Fruit fly (Drosophila melanogaster) whole organism: ENCODE data around the gene bif.

Experiments
- CG8478 ChIP-seq: fragments of >200 bp; optimal IDR thresholded peaks from 2 replicates; lab custom pipeline; 2018; ENCODE audit warnings: inconsistent platforms
- Dll ChIP-seq: fragments of >200 bp; optimal IDR thresholded peaks from 2 replicates; lab custom pipeline; 2017
- EcR ChIP-seq, 2 experiments: fragments of >200 bp; optimal IDR thresholded peaks; 2 replicates each; lab custom pipeline; 2017; ENCODE audit warnings: missing biosample characterization in 2 of 2, missing genetic modification characterization in 2 of 2, missing genetic modification reagents in 2 of 2
- pan ChIP-seq: fragments of >200 bp; optimal IDR thresholded peaks from 2 replicates; lab custom pipeline; 2017
- psq ChIP-seq: fragments of >200 bp; optimal IDR thresholded peaks from 2 replicates; lab custom pipeline; 2017
- usp ChIP-seq: fragments of >200 bp; optimal IDR thresholded peaks from 2 replicates; lab custom pipeline; 2017; ENCODE audit warnings: missing biosample characterization, missing genetic modification characterization, mixed read lengths

bif gene

DNA sequence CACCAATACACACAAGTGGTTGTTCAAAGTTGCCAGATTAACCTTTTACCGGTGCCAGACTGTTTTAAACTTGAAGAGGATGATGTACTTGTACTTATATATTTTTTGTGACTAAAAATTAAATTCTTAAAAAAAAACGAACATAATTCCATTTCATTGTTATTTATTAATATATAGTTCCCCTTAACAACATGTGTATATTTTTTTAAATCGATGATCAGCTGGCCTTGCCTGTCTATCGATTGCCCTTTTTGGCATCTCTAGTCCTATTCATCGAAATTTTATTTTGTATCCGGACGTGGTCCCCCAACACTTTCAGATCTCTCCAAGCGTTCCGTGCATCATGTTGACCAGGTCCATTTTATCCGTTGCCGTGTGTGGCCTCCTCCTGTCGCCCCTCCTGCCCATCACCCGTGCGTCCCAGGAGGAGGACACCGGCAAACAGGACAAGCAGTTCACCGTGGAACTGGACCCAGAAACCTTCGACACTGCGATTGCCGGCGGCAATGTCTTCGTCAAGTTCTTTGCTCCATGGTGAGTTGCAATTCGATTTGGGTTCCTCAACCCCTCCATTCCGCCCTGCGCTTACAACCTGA, 38.1 kb downstream of the bif start, which contains the start of gene prtp:
prtp (plus strand) TSS at position 26 of the 596 bp plus-strand sequence.
- no peak for TF ChIP-seq psq
- TF ChIP-seq CG8478 (lab: Kevin White, UChicago): no peak
- TF ChIP-seq pan (lab: Kevin White, UChicago): no peak
- TF ChIP-seq usp (GFP tag; lab: Kevin White, UChicago): no peak
- TF ChIP-seq EcR (GFP tag; optimal IDR thresholded peaks at IDR 0.05; lab: Kevin White, UChicago): no peak
- TF ChIP-seq Dll: no peak

DNA sequence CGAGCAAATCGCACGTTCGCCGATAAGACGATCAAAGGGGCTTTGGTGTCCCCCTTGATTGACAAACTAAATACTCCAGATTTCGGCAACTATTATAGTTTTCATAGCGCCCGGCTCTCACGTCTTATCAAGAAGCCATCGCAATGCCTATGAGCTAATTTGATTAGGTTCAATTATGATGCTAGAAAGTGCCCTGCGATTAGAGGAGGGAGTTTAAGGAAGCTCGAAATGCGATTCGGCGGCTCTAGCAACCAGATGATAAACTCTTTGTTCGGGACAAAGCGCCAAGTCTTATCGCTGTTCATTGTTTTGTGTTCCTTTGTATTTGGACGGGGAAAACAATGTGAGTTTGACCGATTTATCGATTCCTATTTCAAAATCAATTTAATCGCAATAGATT, 39.1 kb downstream of the bif start:
- no peak for TF ChIP-seq pan (lab: Kevin White, UChicago)
- TF ChIP-seq EcR (GFP tag; optimal IDR thresholded peaks at IDR 0.05; lab: Kevin White, UChicago): no peak
- TF ChIP-seq psq: no peak
- no peak for TF ChIP-seq CG8478 (lab: Kevin White, UChicago)
- TF ChIP-seq usp (GFP tag; lab: Kevin White, UChicago): no peak

DNA sequence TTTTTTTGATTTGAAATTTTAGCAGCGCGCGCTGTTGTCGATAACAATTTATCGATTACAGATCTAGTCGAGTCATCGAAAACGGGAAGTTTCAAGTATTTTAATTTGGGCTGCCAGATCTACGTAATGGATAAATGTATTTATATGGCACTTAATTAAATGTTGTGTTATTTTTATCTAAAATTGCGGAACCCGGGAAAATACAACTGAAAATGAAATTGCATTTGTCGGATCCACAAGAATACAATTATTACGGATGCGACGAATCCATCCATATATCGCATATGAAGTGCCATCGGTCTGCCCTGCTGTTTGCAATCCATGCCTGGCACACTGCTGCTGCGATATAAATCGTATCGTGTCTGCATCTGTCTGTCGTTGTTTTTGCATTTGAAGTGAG, 41.4 kb downstream of the bif start, which contains the start of gene Tango10:
Tango10 (plus strand) TSS at position 108 of the 400 bp plus-strand sequence.
- no peak for TF ChIP-seq psq
- no peak for TF ChIP-seq pan (lab: Kevin White, UChicago)
- TF ChIP-seq usp (GFP tag; lab: Kevin White, UChicago): no peak
- no peak for TF ChIP-seq Dll
- TF ChIP-seq CG8478 (lab: Kevin White, UChicago): no peak
- TF ChIP-seq EcR (GFP tag; optimal IDR thresholded peaks at IDR 0.05; lab: Kevin White, UChicago): no peak

DNA sequence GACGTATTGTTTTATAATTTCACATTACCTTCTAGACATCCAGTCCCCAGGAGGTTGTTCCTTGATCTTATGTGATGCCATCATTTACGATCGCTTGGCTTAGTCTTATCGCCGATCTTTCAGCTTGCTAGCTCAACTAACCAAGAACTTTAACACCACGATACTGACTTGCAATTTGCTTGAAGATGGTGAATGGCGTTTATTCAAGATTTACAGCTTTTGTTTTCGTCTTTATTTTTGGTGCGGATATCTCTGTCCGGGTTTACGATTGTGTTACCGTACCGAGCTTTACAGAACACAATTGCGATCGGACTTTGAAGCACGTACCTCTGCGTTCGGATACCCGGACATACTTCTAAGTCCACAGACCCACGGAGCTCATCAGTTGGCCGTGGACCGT, 45.2 kb downstream of the bif start, which contains the start of gene CG15221:
CG15221 (plus strand) TSS at position 301 of the 400 bp plus-strand sequence.
- TF ChIP-seq CG8478 (lab: Kevin White, UChicago) (no peak), psq (no peak), Dll (no peak), pan (lab: Kevin White, UChicago) (no peak), usp (GFP tag; lab: Kevin White, UChicago) (no peak), EcR (GFP tag; optimal IDR thresholded peaks at IDR 0.05; lab: Kevin White, UChicago) (no peak)

DNA sequence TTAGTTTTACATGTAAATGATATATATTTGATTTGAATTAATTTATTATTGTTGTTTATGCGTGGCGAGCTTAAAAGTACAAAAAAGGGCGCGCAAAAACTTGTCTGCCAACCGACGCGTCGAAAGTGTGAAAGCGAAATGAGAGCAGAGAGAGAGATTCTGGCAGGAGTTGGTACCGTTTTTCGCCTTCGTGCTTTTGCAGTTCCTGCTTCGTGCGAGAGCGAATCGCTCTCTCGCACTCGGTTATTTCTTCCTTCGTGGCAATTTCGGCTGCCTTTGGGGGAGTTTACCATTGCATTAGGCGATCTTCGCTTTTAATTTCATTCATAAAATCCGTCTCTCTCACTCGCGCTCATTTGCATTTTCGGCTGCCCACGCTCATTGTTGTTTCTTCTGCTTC, 50.2 kb downstream of the bif start, which contains the start of gene inaF-D:
inaF-D (minus strand) TSS at position 101 of the 400 bp plus-strand sequence.
- TF ChIP-seq CG8478 (lab: Kevin White, UChicago): no peak
- no peak for TF ChIP-seq pan (lab: Kevin White, UChicago)
- no peak for TF ChIP-seq Dll
- TF ChIP-seq EcR (GFP tag; optimal IDR thresholded peaks at IDR 0.05; lab: Kevin White, UChicago): no peak
- TF ChIP-seq psq: no peak
- no peak for TF ChIP-seq usp (GFP tag; lab: Kevin White, UChicago)

- TF ChIP-seq pan (lab: Kevin White, UChicago) (no peak), usp (GFP tag; lab: Kevin White, UChicago) (no peak), Dll (no peak), EcR (GFP tag; optimal IDR thresholded peaks at IDR 0.05; lab: Kevin White, UChicago) (no peak)
Measured at dm6 chrX:11729993-11730392, 51.2 kb downstream of the bif start.

DNA sequence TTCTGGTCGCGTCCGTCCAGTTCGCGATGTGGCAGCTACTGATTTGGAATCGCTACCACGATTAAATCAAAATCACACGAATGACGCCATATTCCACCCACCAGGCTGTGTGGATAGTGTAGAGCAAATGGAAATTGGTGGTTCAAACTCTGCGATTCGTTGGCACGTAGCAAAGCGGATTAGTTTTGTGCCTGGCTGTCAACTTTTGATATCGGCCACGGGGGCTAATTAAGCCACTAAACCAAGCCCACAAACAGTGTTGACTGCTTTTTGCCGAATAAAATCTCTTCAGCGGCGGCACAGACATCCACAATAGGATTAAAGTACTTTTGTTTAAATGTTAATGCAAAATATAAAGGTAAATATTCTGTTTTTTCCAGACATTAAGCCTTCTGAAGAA, 52.9 kb downstream of the bif start, which contains the start of gene inaF-C:
inaF-C (minus strand) TSS at position 101 of the 400 bp plus-strand sequence.
- TF ChIP-seq usp (GFP tag; lab: Kevin White, UChicago) (no peak), Dll (no peak), EcR (GFP tag; optimal IDR thresholded peaks at IDR 0.05; lab: Kevin White, UChicago) (no peak), pan (lab: Kevin White, UChicago) (no peak), psq (no peak), CG8478 (lab: Kevin White, UChicago) (no peak)

- TF ChIP-seq EcR (GFP tag; optimal IDR thresholded peaks at IDR 0.05; lab: Kevin White, UChicago) (no peak), usp (GFP tag; lab: Kevin White, UChicago) (no peak), Dll (no peak), pan (lab: Kevin White, UChicago) (no peak), CG8478 (lab: Kevin White, UChicago) (no peak), psq (no peak)
Measured at dm6 chrX:11732670-11733069, 53.9 kb downstream of the bif start, which contains the start of gene inaF-B. Gene inaF-B (minus strand): TSS chrX:11732770.

- TF ChIP-seq CG8478 (lab: Kevin White, UChicago): no peak
- TF ChIP-seq pan (lab: Kevin White, UChicago): no peak
- TF ChIP-seq psq: no peak
- TF ChIP-seq Dll: no peak
- TF ChIP-seq EcR (GFP tag; optimal IDR thresholded peaks at IDR 0.05; lab: Kevin White, UChicago): no peak
- no peak for TF ChIP-seq usp (GFP tag; lab: Kevin White, UChicago)
Measured at dm6 chrX:11733795-11734194, 55.0 kb downstream of the bif start, which contains the start of gene inaF-A. Gene inaF-A (minus strand): TSS chrX:11733895.

dm6 chrX:11736421-11736820, 57.7 kb downstream of the bif start:
- TF ChIP-seq Dll (no peak), pan (lab: Kevin White, UChicago) (no peak), usp (GFP tag; lab: Kevin White, UChicago) (no peak), CG8478 (lab: Kevin White, UChicago) (no peak), EcR (GFP tag; optimal IDR thresholded peaks at IDR 0.05; lab: Kevin White, UChicago) (no peak), psq (no peak)
